Fruit fly (Drosophila melanogaster): ENCODE measurements around the gene CG5937.
A peak's percentile ranks its signal among the peaks of the same experiment; 100 is the strongest.

- peak; percentile 76 for TF ChIP-seq CG6163 (GFP tag; IDR thresholded peaks at IDR 0.05)
- peak; percentile 42 for TF ChIP-seq Lpt (GFP tag; optimal IDR thresholded peaks at IDR 0.05)
- peak; percentile 17 for TF ChIP-seq spab (GFP tag; optimal IDR thresholded peaks at IDR 0.05)
- TF ChIP-seq fd59A (GFP tag; optimal IDR thresholded peaks at IDR 0.05): no peak
- TF ChIP-seq CG11902 (GFP tag; optimal IDR thresholded peaks at IDR 0.05): no peak
- TF ChIP-seq CG8119 (GFP tag; IDR thresholded peaks at IDR 0.05): peak; percentile 46; the same call in 1 of the 3 replicates
- TF ChIP-seq CG7368 (GFP tag; optimal IDR thresholded peaks at IDR 0.05): no peak
Observed at dm6 chrX:6090809-6091667, 51.2 kb downstream of the CG5937 start, which contains the start of the genes Nep1 and Mipp2.

All from whole organism, prepupa.